Worm (Caenorhabditis elegans) whole organism, young adult: ENCODE results near the gene K05F1.10.

Experiments used
- B0336.3 ChIP-seq: fragments of 200-800 bp; sonication (Bioruptor generic); IDR thresholded peaks from 2 replicates; pipeline ENCODE4 v1.3.6; 2022; ENCODE audit warnings: missing genetic modification characterization, missing compliant biosample characterization
- F55B11.4 ChIP-seq: sonication (generic microtip); optimal IDR thresholded peaks from 2 replicates; lab custom pipeline; 2016; ENCODE audit warnings: missing compliant biosample characterization, missing genetic modification characterization, borderline replicate concordance; ENCODE audit not compliant: insufficient read depth
- F57C9.4 ChIP-seq: sonication (generic microtip); optimal IDR thresholded peaks from 2 replicates; lab custom pipeline; 2017; ENCODE audit warnings: mild to moderate bottlenecking, missing genetic modification characterization, missing compliant biosample characterization
- Y67H2A.10 ChIP-seq: fragments of 200-800 bp; sonication (Bioruptor generic); conservative IDR thresholded peaks from 2 replicates; pipeline ENCODE4 v1.3.6; 2022; ENCODE audit warnings: missing genetic modification reagents, missing genetic modification characterization, missing compliant biosample characterization
- Y79H2A.3 ChIP-seq: fragments of 200-800 bp; sonication (Bioruptor generic); conservative IDR thresholded peaks from 2 replicates; pipeline ENCODE4 v1.3.6; 2022; ENCODE audit warnings: missing genetic modification reagents, missing genetic modification characterization, missing compliant biosample characterization
- ZK185.1 ChIP-seq: sonication (generic microtip); optimal IDR thresholded peaks from 2 replicates; lab custom pipeline; 2016; ENCODE audit warnings: mild to moderate bottlenecking, missing genetic modification characterization, missing compliant biosample characterization; ENCODE audit not compliant: poor library complexity, severe bottlenecking
- akir-1 ChIP-seq: fragments of 200-800 bp; sonication (Bioruptor generic); optimal IDR thresholded peaks from 2 replicates; lab custom pipeline; 2018; ENCODE audit warnings: mild to moderate bottlenecking, missing genetic modification characterization, moderate library complexity, missing compliant biosample characterization
- ama-1 ChIP-seq, 3 experiments: fragments of 150-350 bp in 1 of 3; sonication (generic microtip) in 2 of 3; optimal IDR thresholded peaks; 2 replicates each; lab custom pipeline; 2014 to 2018; ENCODE audit warnings: missing biosample characterization in 2 of 3, missing genetic modification characterization in 2 of 3, missing genetic modification reagents in 2 of 3
- aptf-2 ChIP-seq: fragments of 200-800 bp; sonication (Bioruptor generic); conservative IDR thresholded peaks from 2 replicates; pipeline ENCODE4 v1.3.6; 2022; ENCODE audit warnings: missing genetic modification reagents, missing genetic modification characterization, missing compliant biosample characterization
- aptf-3 ChIP-seq: fragments of 200-800 bp; sonication (Bioruptor generic); IDR thresholded peaks from 2 replicates; pipeline ENCODE4 v1.3.6; 2022; ENCODE audit warnings: missing genetic modification characterization, missing compliant biosample characterization
- attf-3 ChIP-seq: fragments of 200-800 bp; sonication (Bioruptor generic); conservative IDR thresholded peaks from 2 replicates; pipeline ENCODE4 v1.3.6; 2022; ENCODE audit warnings: missing genetic modification reagents, missing genetic modification characterization, missing compliant biosample characterization
- attf-6 ChIP-seq: fragments of 200-800 bp; sonication (Bioruptor generic); IDR thresholded peaks from 2 replicates; pipeline ENCODE4 v1.3.6; 2022; ENCODE audit warnings: missing genetic modification reagents, missing genetic modification characterization, missing compliant biosample characterization
- bed-1 ChIP-seq: fragments of 200-800 bp; sonication (Bioruptor generic); IDR thresholded peaks from 2 replicates; pipeline ENCODE4 v1.3.6; 2022; ENCODE audit warnings: missing genetic modification reagents, missing genetic modification characterization, missing compliant biosample characterization
- ceh-27 ChIP-seq: fragments of 200-800 bp; sonication (Bioruptor generic); optimal IDR thresholded peaks from 2 replicates; lab custom pipeline; 2018; ENCODE audit warnings: mild to moderate bottlenecking, missing genetic modification characterization, moderate library complexity, missing compliant biosample characterization
- ceh-40 ChIP-seq: fragments of 200-800 bp; sonication (Bioruptor generic); IDR thresholded peaks from 2 replicates; pipeline ENCODE4 v1.3.6; 2022; ENCODE audit warnings: missing genetic modification characterization, missing compliant biosample characterization
- ceh-91 ChIP-seq: fragments of 200-800 bp; sonication (Bioruptor generic); IDR thresholded peaks from 2 replicates; pipeline ENCODE4 v1.3.6; 2022; ENCODE audit warnings: missing genetic modification reagents, missing genetic modification characterization, missing compliant biosample characterization
- chd-7 ChIP-seq: sonication (generic microtip); optimal IDR thresholded peaks from 2 replicates; lab custom pipeline; 2016; ENCODE audit warnings: mild to moderate bottlenecking, missing genetic modification characterization, moderate library complexity, missing compliant biosample characterization
- dox-1 ChIP-seq: fragments of 200-800 bp; sonication (Bioruptor generic); IDR thresholded peaks from 2 replicates; pipeline ENCODE4 v1.3.6; 2022; ENCODE audit warnings: missing genetic modification reagents, missing genetic modification characterization, missing compliant biosample characterization
- egrh-3 ChIP-seq: fragments of 200-800 bp; sonication (Bioruptor generic); IDR thresholded peaks from 2 replicates; pipeline ENCODE4 v1.3.6; 2022; ENCODE audit warnings: missing genetic modification reagents, missing genetic modification characterization, missing compliant biosample characterization
- ekl-4 ChIP-seq: fragments of 200-800 bp; sonication (Bioruptor generic); IDR thresholded peaks from 2 replicates; pipeline ENCODE4 v1.3.6; 2022; ENCODE audit warnings: missing genetic modification reagents, missing genetic modification characterization, missing compliant biosample characterization
- fkh-3 ChIP-seq: sonication (generic microtip); optimal IDR thresholded peaks from 2 replicates; lab custom pipeline; 2016; ENCODE audit warnings: mild to moderate bottlenecking, missing genetic modification characterization, missing compliant biosample characterization
- hsf-1 ChIP-seq: fragments of 200-800 bp; sonication (Bioruptor generic); IDR thresholded peaks from 2 replicates; pipeline ENCODE4 v1.3.6; 2022; ENCODE audit warnings: missing genetic modification reagents, missing genetic modification characterization, missing compliant biosample characterization
- lin-26 ChIP-seq: fragments of 200-800 bp; sonication (Bioruptor generic); IDR thresholded peaks from 2 replicates; pipeline ENCODE4 v1.3.6; 2022; ENCODE audit warnings: missing genetic modification reagents, missing genetic modification characterization, missing compliant biosample characterization
- lin-35 ChIP-seq, 3 experiments: fragments of 150-350 bp in 2 of 3; sonication (generic microtip) in 1 of 3; optimal IDR thresholded peaks; 2 replicates each; lab custom pipeline; 2014 to 2018; ENCODE audit warnings: missing biosample characterization in 3 of 3, missing genetic modification characterization in 3 of 3, missing genetic modification reagents in 3 of 3
- lsy-27 ChIP-seq: sonication (generic microtip); optimal IDR thresholded peaks from 2 replicates; lab custom pipeline; 2017; ENCODE audit warnings: missing genetic modification characterization, mild to moderate bottlenecking, missing compliant biosample characterization, antibody characterized with exemption, missing genotype, borderline replicate concordance; ENCODE audit not compliant: insufficient read depth
- madf-8 ChIP-seq: fragments of 200-800 bp; sonication (Bioruptor generic); conservative IDR thresholded peaks from 2 replicates; pipeline ENCODE4 v1.3.6; 2022; ENCODE audit warnings: missing genetic modification reagents, missing genetic modification characterization, missing compliant biosample characterization
- mcd-1 ChIP-seq: fragments of 200-800 bp; sonication (Bioruptor generic); IDR thresholded peaks from 2 replicates; pipeline ENCODE4 v1.3.6; 2022; ENCODE audit warnings: missing genetic modification reagents, missing genetic modification characterization, missing compliant biosample characterization
- mes-4 ChIP-seq: sonication (generic microtip); optimal IDR thresholded peaks from 2 replicates; lab custom pipeline; 2016; ENCODE audit warnings: missing genotype, missing genetic modification characterization, missing compliant biosample characterization
- nhr-120 ChIP-seq: fragments of 200-800 bp; sonication (Bioruptor generic); IDR thresholded peaks from 2 replicates; pipeline ENCODE4 v1.3.6; 2022; ENCODE audit warnings: missing genetic modification characterization, missing compliant biosample characterization
- nhr-27 ChIP-seq: fragments of 200-800 bp; sonication (Bioruptor generic); optimal IDR thresholded peaks from 2 replicates; lab custom pipeline; 2018; ENCODE audit warnings: mild to moderate bottlenecking, missing genetic modification characterization, moderate library complexity, missing compliant biosample characterization
- nhr-90 ChIP-seq: sonication (generic microtip); optimal IDR thresholded peaks from 2 replicates; lab custom pipeline; 2016; ENCODE audit warnings: missing genotype, mild to moderate bottlenecking, missing genetic modification characterization, missing compliant biosample characterization
- pha-4 ChIP-seq: fragments of 150-350 bp; sonication (generic microtip); optimal IDR thresholded peaks from 2 replicates; lab custom pipeline; 2014; ENCODE audit warnings: missing biosample characterization, missing genetic modification reagents, missing genetic modification characterization
- rcor-1 ChIP-seq: fragments of 200-800 bp; sonication (Bioruptor generic); IDR thresholded peaks from 2 replicates; pipeline ENCODE4 v1.3.6; 2022; ENCODE audit warnings: missing genetic modification reagents, missing genetic modification characterization, missing compliant biosample characterization
- repo-1 ChIP-seq: sonication (generic microtip); optimal IDR thresholded peaks from 2 replicates; lab custom pipeline; 2017; ENCODE audit warnings: mild to moderate bottlenecking, missing genetic modification characterization, missing compliant biosample characterization
- rpc-1 ChIP-seq, 2 experiments: fragments of 150-350 bp in 1 of 2; sonication (generic microtip) in 1 of 2; optimal IDR thresholded peaks; 2 replicates each; lab custom pipeline; 2014 to 2018; ENCODE audit warnings: missing biosample characterization in 1 of 2, missing genetic modification characterization in 1 of 2, missing genetic modification reagents in 1 of 2, missing genotype in 1 of 2
- sdz-38 ChIP-seq: sonication (generic microtip); optimal IDR thresholded peaks from 2 replicates; lab custom pipeline; 2016; ENCODE audit warnings: missing genotype, missing genetic modification characterization, missing compliant biosample characterization
- snpc-1.1 ChIP-seq: sonication (generic microtip); optimal IDR thresholded peaks from 2 replicates; lab custom pipeline; 2017; ENCODE audit warnings: missing genetic modification characterization, mild to moderate bottlenecking, missing compliant biosample characterization, antibody characterized with exemption, moderate library complexity, missing genotype, missing genetic modification reagents; ENCODE audit not compliant: insufficient read depth
- snpc-1.3 ChIP-seq: sonication (generic microtip); optimal IDR thresholded peaks from 2 replicates; lab custom pipeline; 2017; ENCODE audit warnings: missing genetic modification characterization, mild to moderate bottlenecking, missing compliant biosample characterization, antibody characterized with exemption, moderate library complexity, missing genotype, missing genetic modification reagents; ENCODE audit not compliant: insufficient read depth
- snpc-3.4 ChIP-seq: sonication (generic microtip); optimal IDR thresholded peaks from 2 replicates; lab custom pipeline; 2017; ENCODE audit warnings: missing genetic modification characterization, mild to moderate bottlenecking, missing compliant biosample characterization, antibody characterized with exemption, moderate library complexity, missing genotype, missing genetic modification reagents
- somi-1 ChIP-seq: fragments of 200-800 bp; sonication (Bioruptor generic); optimal IDR thresholded peaks from 2 replicates; lab custom pipeline; 2018; ENCODE audit warnings: mild to moderate bottlenecking, missing genetic modification characterization, missing compliant biosample characterization
- tbp1 ChIP-seq: fragments of 200-800 bp; sonication (Bioruptor generic); optimal IDR thresholded peaks from 2 replicates; lab custom pipeline; 2018; ENCODE audit warnings: mild to moderate bottlenecking, missing genetic modification characterization, missing compliant biosample characterization
- tbx-9 ChIP-seq: sonication (generic microtip); optimal IDR thresholded peaks from 2 replicates; lab custom pipeline; 2016; ENCODE audit warnings: borderline replicate concordance, missing genetic modification characterization, inconsistent platforms, missing compliant biosample characterization
- unc-130 ChIP-seq: sonication (generic microtip); optimal IDR thresholded peaks from 2 replicates; lab custom pipeline; 2016; ENCODE audit warnings: missing genetic modification reagents, missing genetic modification characterization, missing compliant biosample characterization
- unc-62 ChIP-seq: fragments of 150-350 bp; optimal IDR thresholded peaks from 2 replicates; lab custom pipeline; 2014; ENCODE audit warnings: missing biosample characterization, missing genetic modification reagents, missing genetic modification characterization
- xnd-1 ChIP-seq: sonication (generic microtip); optimal IDR thresholded peaks from 2 replicates; lab custom pipeline; 2016; ENCODE audit warnings: missing genotype, missing genetic modification reagents, missing genetic modification characterization, missing compliant biosample characterization
- ztf-25 ChIP-seq: fragments of 200-800 bp; sonication (Bioruptor generic); IDR thresholded peaks from 2 replicates; pipeline ENCODE4 v1.3.6; 2022; ENCODE audit warnings: missing genetic modification reagents, missing genetic modification characterization, missing compliant biosample characterization

Gene K05F1.10

DNA sequence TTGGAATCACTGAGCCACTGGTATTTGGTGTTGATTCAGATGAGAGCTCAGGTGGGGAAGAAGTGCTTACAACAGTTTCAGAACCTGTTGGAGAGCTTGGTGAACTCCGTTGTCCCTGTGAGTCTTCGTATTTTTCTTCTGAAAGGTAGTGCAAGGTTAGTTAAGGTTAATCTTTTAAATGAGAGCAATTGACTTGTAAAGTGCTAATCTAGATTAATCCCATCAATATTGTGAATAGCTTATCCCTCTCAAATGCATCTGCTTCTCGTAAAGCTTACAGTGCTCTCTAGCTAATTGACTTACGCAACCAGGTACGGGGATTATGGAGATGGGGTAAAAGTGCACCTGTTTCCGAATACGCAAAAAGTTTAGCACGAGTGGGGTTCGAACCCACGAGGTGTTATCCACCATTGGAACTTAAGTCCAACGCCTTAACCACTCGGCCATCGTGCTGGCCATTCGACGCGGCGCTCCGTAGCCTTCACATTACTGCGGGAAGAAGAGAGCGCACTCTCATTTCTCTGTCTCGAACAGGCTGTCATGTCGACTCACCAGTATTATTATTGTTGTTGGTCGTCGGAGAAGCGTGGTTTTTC, 32.6 kb downstream of the K05F1.10 start (continued):
- peak; percentile 58 for TF ChIP-seq nhr-90 (tag; lab: Kevin White, UChicago)
- TF ChIP-seq Y79H2A.3, result peak; percentile 47; the same call in 1 of the 2 replicates
- no peak for TF ChIP-seq snpc-3.4
- 0 out of 2 replicates have a peak, but pooled peaks have one; percentile 11 for TF ChIP-seq ekl-4
- no peak for TF ChIP-seq unc-62 (GFP tag; lab: Kevin White, UChicago)
- TF ChIP-seq tbp1 (GFP tag; lab: Kevin White, UChicago), result peak; percentile 95
- TF ChIP-seq snpc-1.3, result peak; percentile 20
- no peak for TF ChIP-seq pha-4 (tag; lab: Kevin White, UChicago)
- TF ChIP-seq lin-35 (GFP tag; optimal IDR thresholded peaks at IDR 0.05; lab: Kevin White, UChicago), result no peak
- peak; percentile 24; the same call in 1 of the 2 replicates for TF ChIP-seq attf-6
- no peak for TF ChIP-seq nhr-27 (tag; lab: Kevin White, UChicago)
- TF ChIP-seq somi-1 (GFP tag; lab: Kevin White, UChicago), result peak; percentile 57
- peak; percentile 75 for TF ChIP-seq ceh-27 (GFP tag; lab: Kevin White, UChicago)
- no peak for TF ChIP-seq sdz-38 (tag; lab: Kevin White, UChicago)
- TF ChIP-seq dox-1, result peak; percentile 73
- no peak for TF ChIP-seq F55B11.4 (tag; lab: Kevin White, UChicago)
- no peak for TF ChIP-seq hsf-1 (GFP tag; lab: Robert Waterston, UW)
- peak; percentile 52 for TF ChIP-seq chd-7
- no peak for TF ChIP-seq madf-8 (GFP tag; lab: Robert Waterston, UW)
- TF ChIP-seq fkh-3, result peak; percentile 10
- TF ChIP-seq snpc-1.1, result no peak
- TF ChIP-seq aptf-3, result no peak
- peak; percentile 64 for TF ChIP-seq rpc-1 (optimal IDR thresholded peaks at IDR 0.05; lab: Kevin White, UChicago)
- TF ChIP-seq rpc-1 (tag; optimal IDR thresholded peaks at IDR 0.05; lab: Kevin White, UChicago), result peak; percentile 81
- peak; percentile 33; the same call in 1 of the 2 replicates for TF ChIP-seq egrh-3 (GFP tag; lab: Robert Waterston, UW)
- TF ChIP-seq lin-26 (GFP tag; lab: Robert Waterston, UW), result peak; percentile 86
- no peak for TF ChIP-seq lsy-27 (tag; lab: Kevin White, UChicago)
- no peak for TF ChIP-seq ztf-25
- TF ChIP-seq xnd-1 (tag; lab: Kevin White, UChicago), result no peak
- TF ChIP-seq mcd-1 (GFP tag; lab: Robert Waterston, UW), result peak; percentile 38; the same call in 1 of the 2 replicates
- no peak for TF ChIP-seq unc-130 (GFP tag; lab: Kevin White, UChicago)
- TF ChIP-seq aptf-2 (GFP tag; lab: Robert Waterston, UW), result no peak
- TF ChIP-seq akir-1, result no peak
- no peak for TF ChIP-seq F57C9.4
- TF ChIP-seq mes-4, result no peak
- TF ChIP-seq bed-1 (GFP tag; lab: Robert Waterston, UW), result no peak
- TF ChIP-seq repo-1 (tag; lab: Kevin White, UChicago), result peak; percentile 2
- peak; percentile 31 for TF ChIP-seq ZK185.1
- TF ChIP-seq ceh-91 (GFP tag; lab: Robert Waterston, UW), result no peak
- TF ChIP-seq rcor-1 (GFP tag; lab: Robert Waterston, UW), result peak; percentile 64
- no peak for TF ChIP-seq B0336.3 (GFP tag; lab: Robert Waterston, UW)
- TF ChIP-seq Y67H2A.10 (GFP tag; lab: Robert Waterston, UW), result no peak
- no peak for TF ChIP-seq nhr-120 (GFP tag; lab: Robert Waterston, UW)
- no peak for TF ChIP-seq tbx-9 (tag; lab: Kevin White, UChicago)
- no peak for TF ChIP-seq attf-3
- no peak for TF ChIP-seq ceh-40 (GFP tag; lab: Robert Waterston, UW)
- TF ChIP-seq ama-1 (optimal IDR thresholded peaks at IDR 0.05; lab: Kevin White, UChicago), result no peak
- TF ChIP-seq ama-1 (GFP tag; optimal IDR thresholded peaks at IDR 0.05; lab: Kevin White, UChicago), result no peak
